Fruit fly (Drosophila melanogaster) whole organism, wandering third instar larva: Measurements from ENCODE around the gene CG1999.

ENCODE experiments used
- CG32264 ChIP-seq: fragments of 200-800 bp; sonication (Bioruptor generic); optimal IDR thresholded peaks from 2 replicates; lab custom pipeline; 2016; ENCODE audit warnings: missing biosample characterization, missing genetic modification characterization
- CrebA ChIP-seq: fragments of 200-800 bp; sonication (Bioruptor generic); optimal IDR thresholded peaks from 2 replicates; lab custom pipeline; 2016; ENCODE audit warnings: missing biosample characterization, mild to moderate bottlenecking, missing genetic modification characterization, borderline replicate concordance
- Dfd ChIP-seq: fragments of >200 bp; optimal IDR thresholded peaks from 2 replicates; lab custom pipeline; 2017; ENCODE audit warnings: missing biosample characterization, missing genetic modification characterization
- Hnf4 ChIP-seq: fragments of 200-800 bp; sonication (Bioruptor generic); optimal IDR thresholded peaks from 2 replicates; lab custom pipeline; 2016; ENCODE audit warnings: missing biosample characterization, mild to moderate bottlenecking, missing genetic modification characterization
- Hr78 ChIP-seq: fragments of >200 bp; optimal IDR thresholded peaks from 2 replicates; lab custom pipeline; 2017; ENCODE audit warnings: missing biosample characterization, missing genetic modification characterization
- Hr83 ChIP-seq: fragments of 200-300 bp; sonication (Bioruptor generic); optimal IDR thresholded peaks from 2 replicates; lab custom pipeline; 2016; ENCODE audit warnings: missing biosample characterization, mild to moderate bottlenecking, missing genetic modification characterization, moderate library complexity; ENCODE audit not compliant: poor library complexity, severe bottlenecking
- OdsH ChIP-seq: fragments of 200-800 bp; sonication (Bioruptor generic); optimal IDR thresholded peaks from 2 replicates; lab custom pipeline; 2016; ENCODE audit warnings: missing biosample characterization, mild to moderate bottlenecking, missing genetic modification characterization
- fru ChIP-seq: fragments of 200-800 bp; sonication (Bioruptor generic); optimal IDR thresholded peaks from 3 replicates; lab custom pipeline; 2016; ENCODE audit warnings: missing biosample characterization, mild to moderate bottlenecking, missing genetic modification characterization
- h ChIP-seq: fragments of 200-800 bp; sonication (Bioruptor generic); optimal IDR thresholded peaks from 3 replicates; lab custom pipeline; 2016; ENCODE audit warnings: missing biosample characterization, mild to moderate bottlenecking, missing genetic modification characterization
- lola ChIP-seq: fragments of >200 bp; optimal IDR thresholded peaks from 2 replicates; lab custom pipeline; 2017; ENCODE audit warnings: missing biosample characterization, missing genetic modification characterization
- psq ChIP-seq: fragments of 200-800 bp; sonication (Bioruptor generic); optimal IDR thresholded peaks from 3 replicates; lab custom pipeline; 2017; ENCODE audit warnings: missing biosample characterization, mild to moderate bottlenecking, missing genetic modification characterization, moderate library complexity
- sv ChIP-seq: fragments of 200-800 bp; sonication (Bioruptor generic); optimal IDR thresholded peaks from 3 replicates; lab custom pipeline; 2016; ENCODE audit warnings: missing biosample characterization, missing genetic modification characterization
- usp ChIP-seq: fragments of >200 bp; optimal IDR thresholded peaks from 2 replicates; lab custom pipeline; 2017; ENCODE audit warnings: missing biosample characterization, missing genetic modification characterization

- TF ChIP-seq CG32264 (no peak), lola (GFP tag; lab: Kevin White, UChicago) (no peak), Dfd (GFP tag; lab: Kevin White, UChicago) (no peak), Hr78 (GFP tag; lab: Kevin White, UChicago) (no peak), OdsH (GFP tag; lab: Kevin White, UChicago) (peak; percentile 21), sv (GFP tag; lab: Kevin White, UChicago) (no peak), fru (GFP tag; lab: Kevin White, UChicago) (peak; percentile 48), CrebA (GFP tag; lab: Kevin White, UChicago) (no peak), Hr83 (GFP tag; lab: Kevin White, UChicago) (no peak), psq (GFP tag; lab: Kevin White, UChicago) (peak; percentile 16), h (peak; percentile 59), usp (no peak), Hnf4 (GFP tag; lab: Kevin White, UChicago) (peak; percentile 12)
Observed at dm6 chrX:7333858-7334800, 24.5 kb upstream of the CG1999 start.
